Worm (Caenorhabditis elegans): ENCODE results near the gene K02D10.2.

K02D10.2 gene

DNA sequence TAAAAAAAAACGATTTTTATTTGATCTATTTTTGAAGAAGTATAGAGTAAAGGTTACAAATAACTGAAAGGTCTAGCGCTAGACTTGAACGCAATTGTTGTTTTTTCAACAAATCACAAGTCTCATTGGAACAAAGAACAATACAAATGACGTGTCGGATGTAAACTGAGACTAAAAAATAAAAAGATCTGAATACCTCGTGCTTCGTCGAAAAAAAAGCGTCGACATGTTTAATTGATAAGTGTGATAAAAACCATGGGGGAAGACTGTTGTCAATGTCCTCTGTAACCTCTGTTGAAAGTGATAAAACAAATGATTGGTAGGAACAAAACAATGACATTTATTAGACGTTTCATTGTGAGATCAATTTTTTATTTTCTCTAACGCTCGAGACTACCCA is 11.7 kb upstream of the K02D10.2 start (continued):
- TF ChIP-seq nhr-47 (tag; optimal IDR thresholded peaks at IDR 0.05) (no peak), lir-3 (tag; optimal IDR thresholded peaks at IDR 0.05; ENCODE audit: poor library complexity) (no peak), skn-1 (tag; optimal IDR thresholded peaks at IDR 0.05) (no peak), nhr-90 (tag; optimal IDR thresholded peaks at IDR 0.05; ENCODE audit: poor library complexity) (peak; percentile 2), fkh-8 (tag; optimal IDR thresholded peaks at IDR 0.05) (no peak), lin-14 (GFP tag; optimal IDR thresholded peaks at IDR 0.05) (peak; percentile 45), aly-2 (tag; optimal IDR thresholded peaks at IDR 0.05) (no peak), dsc-1 (tag; optimal IDR thresholded peaks at IDR 0.05) (no peak), Y116A8C.19 (tag; optimal IDR thresholded peaks at IDR 0.05; ENCODE audit: borderline replicate concordance) (no peak), lin-15B (tag; optimal IDR thresholded peaks at IDR 0.05) (no peak), isw-1 (GFP tag; IDR thresholded peaks at IDR 0.05) (no peak), lsy-2 (tag; optimal IDR thresholded peaks at IDR 0.05) (no peak), nhr-85 (tag) (peak; percentile 56), elt-2 (tag; optimal IDR thresholded peaks at IDR 0.05) (peak; percentile 29), egl-13 (tag; optimal IDR thresholded peaks at IDR 0.05) (no peak), ztf-11 (tag; optimal IDR thresholded peaks at IDR 0.05) (no peak), mab-9 (GFP tag; IDR thresholded peaks at IDR 0.05) (no peak), lin-13 (GFP tag; optimal IDR thresholded peaks at IDR 0.05) (no peak), ceh-63 (GFP tag; optimal IDR thresholded peaks at IDR 0.05) (no peak), zip-4 (GFP tag; optimal IDR thresholded peaks at IDR 0.05) (no peak), aha-1 (tag; optimal IDR thresholded peaks at IDR 0.05) (no peak), efl-3 (GFP tag; optimal IDR thresholded peaks at IDR 0.05) (no peak), rnt-1 (tag; optimal IDR thresholded peaks at IDR 0.05) (no peak), nhr-77 (tag; optimal IDR thresholded peaks at IDR 0.05) (no peak), F16B12.6 (tag; optimal IDR thresholded peaks at IDR 0.05) (no peak), nhr-84 (tag; optimal IDR thresholded peaks at IDR 0.05) (no peak), sptf-1 (tag; optimal IDR thresholded peaks at IDR 0.05) (no peak), ceh-8 (GFP tag; optimal IDR thresholded peaks at IDR 0.05) (no peak), mep-1 (tag; optimal IDR thresholded peaks at IDR 0.05) (no peak), unc-86 (tag; optimal IDR thresholded peaks at IDR 0.05) (no peak), unc-62 (GFP tag; optimal IDR thresholded peaks at IDR 0.05) (no peak), jun-1 (tag; optimal IDR thresholded peaks at IDR 0.05) (no peak), xbp-1 (tag; optimal IDR thresholded peaks at IDR 0.05) (no peak), lin-39 (tag; optimal IDR thresholded peaks at IDR 0.05) (no peak), pag-3 (tag; optimal IDR thresholded peaks at IDR 0.05; ENCODE audit: borderline replicate concordance, insufficient read depth) (no peak), fkh-10 (GFP tag; optimal IDR thresholded peaks at IDR 0.05) (no peak), grh-1 (GFP tag; IDR thresholded peaks at IDR 0.05) (no peak), mdl-1 (tag; optimal IDR thresholded peaks at IDR 0.05) (peak in 1 of 2 experiments; percentile 14), nhr-12 (tag; optimal IDR thresholded peaks at IDR 0.05) (no peak), unc-30 (tag; optimal IDR thresholded peaks at IDR 0.05) (no peak), nhr-11 (tag; optimal IDR thresholded peaks at IDR 0.05) (no peak), ztf-4 (tag; optimal IDR thresholded peaks at IDR 0.05) (no peak), elt-3 (tag; optimal IDR thresholded peaks at IDR 0.05) (peak in 1 of 6 experiments; percentile 77)

ce11 chrIII:8782080-8782479 is 11.0 kb upstream of the K02D10.2 start:
- TF ChIP-seq efl-3 (GFP tag; optimal IDR thresholded peaks at IDR 0.05): no peak
- no peak for TF ChIP-seq unc-130 (tag; optimal IDR thresholded peaks at IDR 0.05)
- TF ChIP-seq hpl-2 (GFP tag; optimal IDR thresholded peaks at IDR 0.05): no peak
- TF ChIP-seq skn-1 (tag; optimal IDR thresholded peaks at IDR 0.05): peak; percentile 16
- TF ChIP-seq nhr-19 (GFP tag; conservative IDR thresholded peaks at IDR 0.05): no peak
- TF ChIP-seq fkh-8 (tag; optimal IDR thresholded peaks at IDR 0.05): peak; percentile 24
- TF ChIP-seq C16A3.4 (tag; optimal IDR thresholded peaks at IDR 0.05): no peak
- TF ChIP-seq mef-2 (tag; optimal IDR thresholded peaks at IDR 0.05): peak; percentile 31
- no peak for TF ChIP-seq nhr-47 (tag; optimal IDR thresholded peaks at IDR 0.05)
- peak; percentile 12 to 31 for TF ChIP-seq lsy-2 (tag; optimal IDR thresholded peaks at IDR 0.05)
- no peak for TF ChIP-seq C34B4.2 (tag; optimal IDR thresholded peaks at IDR 0.05)
- no peak for TF ChIP-seq unc-30 (tag; optimal IDR thresholded peaks at IDR 0.05)
- TF ChIP-seq mep-1 (tag; optimal IDR thresholded peaks at IDR 0.05): peak; percentile 3
- no peak for TF ChIP-seq ama-1 (optimal IDR thresholded peaks at IDR 0.05)
- TF ChIP-seq lin-14 (GFP tag; optimal IDR thresholded peaks at IDR 0.05): peak; percentile 86
- no peak for TF ChIP-seq lin-15B (tag; optimal IDR thresholded peaks at IDR 0.05)
- TF ChIP-seq fkh-10 (GFP tag; optimal IDR thresholded peaks at IDR 0.05): peak; percentile 67
- peak; percentile 14 for TF ChIP-seq dsc-1 (tag; optimal IDR thresholded peaks at IDR 0.05)
- TF ChIP-seq nhr-76 (tag; optimal IDR thresholded peaks at IDR 0.05): no peak
- TF ChIP-seq efl-1 (optimal IDR thresholded peaks at IDR 0.05): no peak
- peak; percentile 2 to 3 for TF ChIP-seq efl-1 (GFP tag; optimal IDR thresholded peaks at IDR 0.05 in 1 of 2)
- peak; percentile 39 for TF ChIP-seq nhr-71 (tag; optimal IDR thresholded peaks at IDR 0.05)
- TF ChIP-seq elt-3 (tag; optimal IDR thresholded peaks at IDR 0.05): no peak
